Worm (Caenorhabditis elegans): ENCODE results near the gene ZK1320.3.
A peak's percentile ranks its signal among the peaks of the same experiment; 100 is the strongest.

ZK1320.3 gene

ce11 chrII:9680493-9680892 is 20.3 kb upstream of the ZK1320.3 start, which contains the start of gene ZK1320.13:
ZK1320.13 (plus strand) TSS chrII:9680793.
- no peak for TF ChIP-seq dmd-4 (tag; optimal IDR thresholded peaks at IDR 0.05)
- no peak for TF ChIP-seq nhr-21 (tag; optimal IDR thresholded peaks at IDR 0.05)
- no peak for TF ChIP-seq blmp-1 (tag; optimal IDR thresholded peaks at IDR 0.05; ENCODE audit: insufficient read depth)
- no peak for TF ChIP-seq ztf-4 (tag; optimal IDR thresholded peaks at IDR 0.05)
- TF ChIP-seq nhr-10 (tag; optimal IDR thresholded peaks at IDR 0.05), result no peak
- no peak for TF ChIP-seq sem-4 (tag; optimal IDR thresholded peaks at IDR 0.05)
- no peak for TF ChIP-seq nhr-23 (tag; optimal IDR thresholded peaks at IDR 0.05)
- TF ChIP-seq Y55F3AM.14 (GFP tag; optimal IDR thresholded peaks at IDR 0.05), result no peak
- TF ChIP-seq ztf-11 (tag; optimal IDR thresholded peaks at IDR 0.05), result no peak
- TF ChIP-seq zag-1 (tag; optimal IDR thresholded peaks at IDR 0.05), result no peak
- TF ChIP-seq R02D3.7 (tag; optimal IDR thresholded peaks at IDR 0.05), result no peak
- no peak for TF ChIP-seq ama-1 (optimal IDR thresholded peaks at IDR 0.05)
- no peak for TF ChIP-seq nhr-77 (tag; optimal IDR thresholded peaks at IDR 0.05)
- TF ChIP-seq aly-2 (tag; optimal IDR thresholded peaks at IDR 0.05), result no peak
- no peak for TF ChIP-seq alr-1 (tag; optimal IDR thresholded peaks at IDR 0.05)
- TF ChIP-seq crh-2 (tag; optimal IDR thresholded peaks at IDR 0.05), result no peak
- no peak for TF ChIP-seq mab-5 (tag; optimal IDR thresholded peaks at IDR 0.05)
- no peak for TF ChIP-seq peb-1 (tag; optimal IDR thresholded peaks at IDR 0.05)
- TF ChIP-seq snpc-4 (tag; optimal IDR thresholded peaks at IDR 0.05), result no peak

ce11 chrII:9679842-9680241 is 19.6 kb upstream of the ZK1320.3 start:
- TF ChIP-seq nhr-12 (tag; optimal IDR thresholded peaks at IDR 0.05) (no peak), elt-3 (tag; optimal IDR thresholded peaks at IDR 0.05) (no peak), ceh-82 (tag; optimal IDR thresholded peaks at IDR 0.05) (no peak), lin-13 (GFP tag; optimal IDR thresholded peaks at IDR 0.05) (no peak), nhr-77 (tag; optimal IDR thresholded peaks at IDR 0.05) (no peak), lin-11 (tag; optimal IDR thresholded peaks at IDR 0.05) (no peak), nhr-21 (tag; optimal IDR thresholded peaks at IDR 0.05) (no peak), dmd-4 (tag; optimal IDR thresholded peaks at IDR 0.05) (no peak), lsy-2 (tag; optimal IDR thresholded peaks at IDR 0.05) (no peak), unc-55 (GFP tag; optimal IDR thresholded peaks at IDR 0.05) (peak; percentile 65), mbf-1 (tag; optimal IDR thresholded peaks at IDR 0.05) (no peak), R02D3.7 (tag; optimal IDR thresholded peaks at IDR 0.05) (no peak), C34F6.9 (tag; optimal IDR thresholded peaks at IDR 0.05) (peak; percentile 34)

- TF ChIP-seq lsy-2 (tag; optimal IDR thresholded peaks at IDR 0.05), result no peak
- TF ChIP-seq mdl-1 (tag; optimal IDR thresholded peaks at IDR 0.05), result no peak
- TF ChIP-seq fos-1 (tag; optimal IDR thresholded peaks at IDR 0.05), result peak; percentile 40
- TF ChIP-seq egl-27 (tag; optimal IDR thresholded peaks at IDR 0.05), result no peak
- TF ChIP-seq crh-2 (tag; optimal IDR thresholded peaks at IDR 0.05), result peak; percentile 50
These were observed 17.3 kb upstream of the ZK1320.3 start for ce11 chrII:9677470-9677869.

ce11 chrII:9674678-9675077 is 14.5 kb upstream of the ZK1320.3 start, which contains the start of gene arc-1:
arc-1 (plus strand) TSS chrII:9674978.
- TF ChIP-seq gmeb-1 (tag; optimal IDR thresholded peaks at IDR 0.05) (no peak), elt-3 (tag; optimal IDR thresholded peaks at IDR 0.05) (no peak), nhr-25 (tag; optimal IDR thresholded peaks at IDR 0.05) (no peak), nhr-10 (tag; optimal IDR thresholded peaks at IDR 0.05) (no peak), peb-1 (tag; optimal IDR thresholded peaks at IDR 0.05) (no peak), ZK546.5 (tag; optimal IDR thresholded peaks at IDR 0.05) (no peak), mdl-1 (tag; optimal IDR thresholded peaks at IDR 0.05) (no peak), R02D3.7 (tag; optimal IDR thresholded peaks at IDR 0.05) (no peak), dmd-4 (tag; optimal IDR thresholded peaks at IDR 0.05) (no peak), blmp-1 (tag; optimal IDR thresholded peaks at IDR 0.05; ENCODE audit: insufficient read depth) (no peak), unc-39 (tag; optimal IDR thresholded peaks at IDR 0.05) (no peak), unc-62 (GFP tag; optimal IDR thresholded peaks at IDR 0.05) (no peak), nhr-12 (tag; optimal IDR thresholded peaks at IDR 0.05) (no peak), F13H6.1 (tag; optimal IDR thresholded peaks at IDR 0.05) (no peak), zag-1 (tag; optimal IDR thresholded peaks at IDR 0.05) (no peak)

ce11 chrII:9671308-9671707 is 11.1 kb upstream of the ZK1320.3 start, which contains the start of gene ZK1320.7:
ZK1320.7 (plus strand) TSS chrII:9671608.
- no peak for TF ChIP-seq sem-4 (tag; optimal IDR thresholded peaks at IDR 0.05)

Measured in whole organism, L2 larva.